Worm (Caenorhabditis elegans) whole organism, young adult: ENCODE data around the gene cnc-2.

Experiments
- B0035.1 ChIP-seq: sonication (generic microtip); optimal IDR thresholded peaks from 2 replicates; lab custom pipeline; 2016; ENCODE audit warnings: missing genetic modification characterization, mild to moderate bottlenecking, missing compliant biosample characterization, missing genotype, missing genetic modification reagents
- B0261.1 ChIP-seq: sonication (generic microtip); optimal IDR thresholded peaks from 2 replicates; lab custom pipeline; 2016; ENCODE audit warnings: mild to moderate bottlenecking, missing genetic modification characterization, moderate library complexity, missing compliant biosample characterization
- C06A6.2 ChIP-seq: fragments of 200-800 bp; sonication (Bioruptor generic); conservative IDR thresholded peaks from 2 replicates; pipeline ENCODE4 v1.3.6; 2022; ENCODE audit warnings: missing genetic modification characterization, missing compliant biosample characterization
- F22D6.2 ChIP-seq: sonication (generic microtip); optimal IDR thresholded peaks from 2 replicates; lab custom pipeline; 2016; ENCODE audit warnings: mild to moderate bottlenecking, missing genetic modification characterization, missing compliant biosample characterization
- F23B12.7 ChIP-seq: sonication (generic microtip); optimal IDR thresholded peaks from 2 replicates; lab custom pipeline; 2017; ENCODE audit warnings: missing genetic modification characterization, mild to moderate bottlenecking, missing compliant biosample characterization, antibody characterized with exemption, moderate library complexity; ENCODE audit not compliant: insufficient read depth
- F37B4.10 ChIP-seq: fragments of 200-800 bp; sonication (Bioruptor generic); IDR thresholded peaks from 2 replicates; pipeline ENCODE4 v1.3.6; 2022; ENCODE audit warnings: missing genetic modification characterization, missing compliant biosample characterization
- F39B2.1 ChIP-seq: fragments of 200-800 bp; sonication (Bioruptor generic); IDR thresholded peaks from 2 replicates; pipeline ENCODE4 v1.3.6; 2022; ENCODE audit warnings: missing genetic modification reagents, missing genetic modification characterization, missing compliant biosample characterization
- F49E8.2 ChIP-seq: sonication (generic microtip); optimal IDR thresholded peaks from 3 replicates; lab custom pipeline; 2017; ENCODE audit warnings: missing genetic modification characterization, mild to moderate bottlenecking, missing compliant biosample characterization, antibody characterized with exemption, moderate library complexity; ENCODE audit not compliant: insufficient read depth
- F57C9.4 ChIP-seq: sonication (generic microtip); optimal IDR thresholded peaks from 2 replicates; lab custom pipeline; 2017; ENCODE audit warnings: mild to moderate bottlenecking, missing genetic modification characterization, missing compliant biosample characterization
- K12H6.12 ChIP-seq: fragments of 200-800 bp; sonication (Bioruptor generic); optimal IDR thresholded peaks from 2 replicates; lab custom pipeline; 2018; ENCODE audit warnings: mild to moderate bottlenecking, missing genetic modification characterization, missing compliant biosample characterization
- T26A5.8 ChIP-seq: sonication (generic microtip); optimal IDR thresholded peaks from 2 replicates; lab custom pipeline; 2016; ENCODE audit warnings: missing genetic modification characterization, missing compliant biosample characterization
- Y53G8AR.9 ChIP-seq: fragments of 200-800 bp; sonication (Bioruptor generic); conservative IDR thresholded peaks from 2 replicates; pipeline ENCODE4 v1.3.6; 2022; ENCODE audit warnings: missing genetic modification reagents, missing genetic modification characterization, missing compliant biosample characterization
- Y67H2A.10 ChIP-seq: fragments of 200-800 bp; sonication (Bioruptor generic); conservative IDR thresholded peaks from 2 replicates; pipeline ENCODE4 v1.3.6; 2022; ENCODE audit warnings: missing genetic modification reagents, missing genetic modification characterization, missing compliant biosample characterization
- akir-1 ChIP-seq: fragments of 200-800 bp; sonication (Bioruptor generic); optimal IDR thresholded peaks from 2 replicates; lab custom pipeline; 2018; ENCODE audit warnings: mild to moderate bottlenecking, missing genetic modification characterization, moderate library complexity, missing compliant biosample characterization
- aptf-2 ChIP-seq: fragments of 200-800 bp; sonication (Bioruptor generic); conservative IDR thresholded peaks from 2 replicates; pipeline ENCODE4 v1.3.6; 2022; ENCODE audit warnings: missing genetic modification reagents, missing genetic modification characterization, missing compliant biosample characterization
- athp-1 ChIP-seq: sonication (generic microtip); optimal IDR thresholded peaks from 2 replicates; lab custom pipeline; 2017; ENCODE audit warnings: mild to moderate bottlenecking, missing genetic modification characterization, missing compliant biosample characterization
- attf-6 ChIP-seq: fragments of 200-800 bp; sonication (Bioruptor generic); IDR thresholded peaks from 2 replicates; pipeline ENCODE4 v1.3.6; 2022; ENCODE audit warnings: missing genetic modification reagents, missing genetic modification characterization, missing compliant biosample characterization
- cebp-1 ChIP-seq, 2 experiments: fragments of 200-800 bp in 1 of 2; sonication (Bioruptor generic) in 1 of 2; sonication (generic microtip) in 1 of 2; IDR thresholded peaks in 1 of 2; optimal IDR thresholded peaks in 1 of 2; 2 replicates each; pipeline versions ENCODE4 v1.3.6 to Lab custom; 2017 to 2022; ENCODE audit warnings: missing compliant biosample characterization in 2 of 2, missing genetic modification characterization in 2 of 2, mild to moderate bottlenecking in 1 of 2, missing genetic modification reagents in 1 of 2, moderate library complexity in 1 of 2
- ceh-100 ChIP-seq: fragments of 200-800 bp; sonication (Bioruptor generic); IDR thresholded peaks from 2 replicates; pipeline ENCODE4 v1.3.6; 2022; ENCODE audit warnings: missing genetic modification reagents, missing genetic modification characterization, missing compliant biosample characterization
- ceh-58 ChIP-seq: fragments of 200-800 bp; sonication (Bioruptor generic); IDR thresholded peaks from 2 replicates; pipeline ENCODE4 v1.3.6; 2022; ENCODE audit warnings: missing genetic modification characterization, missing compliant biosample characterization
- die-1 ChIP-seq: sonication (generic microtip); optimal IDR thresholded peaks from 2 replicates; lab custom pipeline; 2016; ENCODE audit warnings: missing genotype, mild to moderate bottlenecking, missing genetic modification characterization, missing compliant biosample characterization
- egrh-3 ChIP-seq: fragments of 200-800 bp; sonication (Bioruptor generic); IDR thresholded peaks from 2 replicates; pipeline ENCODE4 v1.3.6; 2022; ENCODE audit warnings: missing genetic modification reagents, missing genetic modification characterization, missing compliant biosample characterization
- ekl-4 ChIP-seq: fragments of 200-800 bp; sonication (Bioruptor generic); IDR thresholded peaks from 2 replicates; pipeline ENCODE4 v1.3.6; 2022; ENCODE audit warnings: missing genetic modification reagents, missing genetic modification characterization, missing compliant biosample characterization
- gei-17 ChIP-seq: fragments of 200-800 bp; sonication (Bioruptor generic); optimal IDR thresholded peaks from 2 replicates; lab custom pipeline; 2018; ENCODE audit warnings: mild to moderate bottlenecking, missing genetic modification characterization, missing compliant biosample characterization
- hlh-12 ChIP-seq: sonication (generic microtip); optimal IDR thresholded peaks from 2 replicates; lab custom pipeline; 2016; ENCODE audit warnings: missing genetic modification characterization, missing compliant biosample characterization
- hlh-26 ChIP-seq: fragments of 200-800 bp; sonication (Bioruptor generic); conservative IDR thresholded peaks from 2 replicates; pipeline ENCODE4 v1.3.6; 2022; ENCODE audit warnings: missing genetic modification reagents, missing genetic modification characterization, missing compliant biosample characterization
- hsf-1 ChIP-seq: fragments of 200-800 bp; sonication (Bioruptor generic); IDR thresholded peaks from 2 replicates; pipeline ENCODE4 v1.3.6; 2022; ENCODE audit warnings: missing genetic modification reagents, missing genetic modification characterization, missing compliant biosample characterization
- lin-40 ChIP-seq: sonication (generic microtip); optimal IDR thresholded peaks from 2 replicates; lab custom pipeline; 2016; ENCODE audit warnings: missing genetic modification characterization, mild to moderate bottlenecking, missing compliant biosample characterization, missing genotype, missing genetic modification reagents
- lir-1 ChIP-seq: fragments of 200-800 bp; sonication (Bioruptor generic); conservative IDR thresholded peaks from 2 replicates; pipeline ENCODE4 v1.3.6; 2022; ENCODE audit warnings: missing genetic modification reagents, missing genetic modification characterization, missing compliant biosample characterization
- lsl-1 ChIP-seq: fragments of 200-800 bp; sonication (Bioruptor generic); optimal IDR thresholded peaks from 2 replicates; lab custom pipeline; 2018; ENCODE audit warnings: mild to moderate bottlenecking, missing genetic modification characterization, moderate library complexity, missing compliant biosample characterization
- mes-4 ChIP-seq: sonication (generic microtip); optimal IDR thresholded peaks from 2 replicates; lab custom pipeline; 2016; ENCODE audit warnings: missing genotype, missing genetic modification characterization, missing compliant biosample characterization
- mxl-1 ChIP-seq: sonication (generic microtip); optimal IDR thresholded peaks from 2 replicates; lab custom pipeline; 2016; ENCODE audit warnings: missing genetic modification characterization, missing compliant biosample characterization
- nfya-2 ChIP-seq: fragments of 200-800 bp; sonication (Bioruptor generic); IDR thresholded peaks from 2 replicates; pipeline ENCODE4 v1.3.6; 2022; ENCODE audit warnings: missing genetic modification reagents, missing genetic modification characterization, missing compliant biosample characterization
- nhr-120 ChIP-seq: fragments of 200-800 bp; sonication (Bioruptor generic); IDR thresholded peaks from 2 replicates; pipeline ENCODE4 v1.3.6; 2022; ENCODE audit warnings: missing genetic modification characterization, missing compliant biosample characterization
- nhr-27 ChIP-seq: fragments of 200-800 bp; sonication (Bioruptor generic); optimal IDR thresholded peaks from 2 replicates; lab custom pipeline; 2018; ENCODE audit warnings: mild to moderate bottlenecking, missing genetic modification characterization, moderate library complexity, missing compliant biosample characterization
- nhr-80 ChIP-seq: sonication (generic microtip); optimal IDR thresholded peaks from 2 replicates; lab custom pipeline; 2016; ENCODE audit warnings: missing genetic modification characterization, missing compliant biosample characterization
- nhr-90 ChIP-seq: sonication (generic microtip); optimal IDR thresholded peaks from 2 replicates; lab custom pipeline; 2016; ENCODE audit warnings: missing genotype, mild to moderate bottlenecking, missing genetic modification characterization, missing compliant biosample characterization
- pbrm-1 ChIP-seq: fragments of 200-800 bp; sonication (Bioruptor generic); IDR thresholded peaks from 2 replicates; pipeline ENCODE4 v1.3.6; 2022; ENCODE audit warnings: missing genetic modification reagents, missing genetic modification characterization, missing compliant biosample characterization
- rpc-1 ChIP-seq, 2 experiments: fragments of 150-350 bp in 1 of 2; sonication (generic microtip) in 1 of 2; optimal IDR thresholded peaks; 2 replicates each; lab custom pipeline; 2014 to 2018; ENCODE audit warnings: missing biosample characterization in 1 of 2, missing genetic modification characterization in 1 of 2, missing genetic modification reagents in 1 of 2, missing genotype in 1 of 2
- sdz-38 ChIP-seq: sonication (generic microtip); optimal IDR thresholded peaks from 2 replicates; lab custom pipeline; 2016; ENCODE audit warnings: missing genotype, missing genetic modification characterization, missing compliant biosample characterization
- snpc-4 ChIP-seq, 5 experiments: fragments of 150-350 bp in 1 of 5; sonication (generic microtip) in 4 of 5; optimal IDR thresholded peaks; 2 replicates each; lab custom pipeline; 2014 to 2018; ENCODE audit warnings: missing genetic modification characterization in 5 of 5, missing biosample characterization in 3 of 5, antibody characterized with exemption in 2 of 5, mild to moderate bottlenecking in 2 of 5, missing compliant biosample characterization in 2 of 5, missing genotype in 2 of 5, moderate library complexity in 2 of 5, missing genetic modification reagents in 1 of 5
- somi-1 ChIP-seq: fragments of 200-800 bp; sonication (Bioruptor generic); optimal IDR thresholded peaks from 2 replicates; lab custom pipeline; 2018; ENCODE audit warnings: mild to moderate bottlenecking, missing genetic modification characterization, missing compliant biosample characterization
- sptf-2 ChIP-seq: fragments of 200-800 bp; sonication (Bioruptor generic); optimal IDR thresholded peaks from 2 replicates; lab custom pipeline; 2018; ENCODE audit warnings: mild to moderate bottlenecking, missing genetic modification characterization, missing compliant biosample characterization
- tbx-9 ChIP-seq: sonication (generic microtip); optimal IDR thresholded peaks from 2 replicates; lab custom pipeline; 2016; ENCODE audit warnings: borderline replicate concordance, missing genetic modification characterization, inconsistent platforms, missing compliant biosample characterization
- xnd-1 ChIP-seq: sonication (generic microtip); optimal IDR thresholded peaks from 2 replicates; lab custom pipeline; 2016; ENCODE audit warnings: missing genotype, missing genetic modification reagents, missing genetic modification characterization, missing compliant biosample characterization
- zfh-2 ChIP-seq: fragments of 200-800 bp; sonication (Bioruptor generic); conservative IDR thresholded peaks from 2 replicates; pipeline ENCODE4 v1.3.6; 2022; ENCODE audit warnings: missing genetic modification reagents, missing genetic modification characterization, missing compliant biosample characterization
- zim-3 ChIP-seq: sonication (generic microtip); optimal IDR thresholded peaks from 2 replicates; lab custom pipeline; 2017; ENCODE audit warnings: mild to moderate bottlenecking, missing genetic modification characterization, moderate library complexity, missing compliant biosample characterization

The cnc-2 gene

DNA sequence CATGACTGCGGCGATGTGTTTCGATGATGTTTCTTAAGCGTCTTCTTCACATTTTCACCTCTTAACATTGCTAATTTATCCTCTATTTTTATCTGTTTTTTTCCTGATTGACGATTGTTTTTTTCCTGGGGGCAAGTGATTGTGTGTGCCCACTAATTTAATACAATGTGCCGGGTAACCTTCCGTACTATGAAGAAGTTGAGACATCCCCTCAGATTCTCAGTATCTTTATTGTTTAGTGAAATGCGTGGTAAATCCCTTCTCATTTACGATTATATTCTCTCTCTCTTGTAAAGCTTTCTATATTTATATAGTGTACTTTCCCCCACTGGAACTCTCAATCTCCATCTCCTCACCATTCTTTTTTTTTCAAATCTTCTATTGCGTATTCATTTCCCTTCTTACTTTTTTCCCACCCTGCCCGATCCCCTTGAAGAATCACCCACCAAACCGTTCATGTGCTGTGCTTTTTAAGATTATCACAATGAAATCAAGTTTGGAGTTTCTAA, 26.4 kb upstream of the cnc-2 start:
- no peak for TF ChIP-seq F22D6.2 (tag; lab: Kevin White, UChicago)
- peak; percentile 64; the same call in 1 of the 2 replicates for TF ChIP-seq hsf-1 (GFP tag; lab: Robert Waterston, UW)
- TF ChIP-seq athp-1 (tag; lab: Kevin White, UChicago), result peak; percentile 71
- peak; percentile 69 for TF ChIP-seq F49E8.2 (tag; lab: Kevin White, UChicago)
- no peak for TF ChIP-seq K12H6.12 (tag; lab: Kevin White, UChicago)
- no peak for TF ChIP-seq mxl-1
- no peak for TF ChIP-seq egrh-3 (GFP tag; lab: Robert Waterston, UW)
- TF ChIP-seq pbrm-1 (GFP tag; lab: Robert Waterston, UW), result 0 out of 2 replicates have a peak, but pooled peaks have one; percentile 11
- TF ChIP-seq sptf-2 (GFP tag; lab: Kevin White, UChicago), result no peak
- TF ChIP-seq tbx-9, result no peak
- TF ChIP-seq xnd-1 (tag; lab: Kevin White, UChicago), result no peak
- TF ChIP-seq nhr-120 (GFP tag; lab: Robert Waterston, UW), result no peak
- no peak for TF ChIP-seq C06A6.2 (GFP tag; lab: Robert Waterston, UW)
- no peak for TF ChIP-seq ceh-100 (GFP tag; lab: Robert Waterston, UW)
- TF ChIP-seq rpc-1 (optimal IDR thresholded peaks at IDR 0.05; lab: Kevin White, UChicago), result no peak
- no peak for TF ChIP-seq rpc-1 (tag; optimal IDR thresholded peaks at IDR 0.05; lab: Kevin White, UChicago)
- no peak for TF ChIP-seq somi-1
- no peak for TF ChIP-seq die-1 (tag; lab: Kevin White, UChicago)
- TF ChIP-seq hlh-12 (tag; lab: Kevin White, UChicago), result no peak
- no peak for TF ChIP-seq gei-17
- TF ChIP-seq attf-6 (GFP tag; lab: Robert Waterston, UW), result 0 out of 2 replicates have a peak, but pooled peaks have one; percentile 10
- no peak for TF ChIP-seq F37B4.10 (GFP tag; lab: Robert Waterston, UW)
- no peak for TF ChIP-seq zfh-2 (GFP tag; lab: Robert Waterston, UW)
- no peak for TF ChIP-seq aptf-2 (GFP tag; lab: Robert Waterston, UW)
- no peak for TF ChIP-seq B0261.1 (tag; lab: Kevin White, UChicago)
- TF ChIP-seq Y67H2A.10, result no peak
- TF ChIP-seq Y53G8AR.9 (GFP tag; lab: Robert Waterston, UW), result no peak
- peak; percentile 13; the same call in 1 of the 2 replicates for TF ChIP-seq ekl-4 (GFP tag; lab: Robert Waterston, UW)
- TF ChIP-seq lin-40, result no peak
- TF ChIP-seq cebp-1 (GFP tag; IDR thresholded peaks at IDR 0.05; lab: Robert Waterston, UW), result no peak
- no peak for TF ChIP-seq cebp-1 (tag; optimal IDR thresholded peaks at IDR 0.05; lab: Kevin White, UChicago)
- TF ChIP-seq T26A5.8 (tag; lab: Kevin White, UChicago), result no peak
- TF ChIP-seq ceh-58, result no peak
- TF ChIP-seq nfya-2 (GFP tag; lab: Robert Waterston, UW), result no peak
- TF ChIP-seq hlh-26 (GFP tag; lab: Robert Waterston, UW), result no peak
- TF ChIP-seq sdz-38, result no peak
- 0 out of 2 replicates have a peak, but pooled peaks have one; percentile 2 for TF ChIP-seq F39B2.1
- TF ChIP-seq nhr-27 (tag; lab: Kevin White, UChicago), result no peak
- TF ChIP-seq lir-1, result no peak
- no peak for TF ChIP-seq F57C9.4 (tag; lab: Kevin White, UChicago)
- TF ChIP-seq mes-4 (tag; lab: Kevin White, UChicago), result no peak
- TF ChIP-seq nhr-80 (tag; lab: Kevin White, UChicago), result no peak
- no peak for TF ChIP-seq B0035.1 (tag; lab: Kevin White, UChicago)
- no peak for TF ChIP-seq zim-3 (tag; lab: Kevin White, UChicago)
- no peak for TF ChIP-seq lsl-1
- no peak for TF ChIP-seq akir-1 (GFP tag; lab: Kevin White, UChicago)
- no peak for TF ChIP-seq snpc-4 (GFP tag; optimal IDR thresholded peaks at IDR 0.05; lab: Kevin White, UChicago)
- TF ChIP-seq snpc-4 (tag; optimal IDR thresholded peaks at IDR 0.05; lab: Kevin White, UChicago), result no peak
- TF ChIP-seq nhr-90 (tag; lab: Kevin White, UChicago), result no peak
- no peak for TF ChIP-seq F23B12.7 (tag; lab: Kevin White, UChicago)
